Fruit fly (Drosophila melanogaster) whole organism, embryonic: ENCODE measurements around the gene PGAP2.
A peak's percentile ranks its signal among the peaks of the same experiment; 100 is the strongest.

ENCODE experiments used
- Aef1 ChIP-seq: fragments of 200-800 bp; sonication (Bioruptor generic); IDR thresholded peaks from 3 replicates; pipeline ENCODE4 v1.3.6; 2022; ENCODE audit warnings: missing biosample characterization, missing genetic modification characterization
- CG10147 ChIP-seq: fragments of 200-800 bp; sonication (Bioruptor generic); optimal IDR thresholded peaks from 2 replicates; lab custom pipeline; 2019; ENCODE audit warnings: missing biosample characterization, mild to moderate bottlenecking, missing genetic modification characterization, moderate library complexity
- CG1024 ChIP-seq: fragments of 200-800 bp; sonication (Bioruptor generic); IDR thresholded peaks from 2 replicates; pipeline ENCODE4 v1.3.6; 2022; ENCODE audit warnings: missing biosample characterization, missing genetic modification characterization
- CG12219 ChIP-seq: fragments of 200-800 bp; sonication (Bioruptor generic); optimal IDR thresholded peaks from 3 replicates; lab custom pipeline; 2018; ENCODE audit warnings: missing biosample characterization, mild to moderate bottlenecking, missing genetic modification characterization
- CG17186 ChIP-seq: fragments of 200-800 bp; sonication (Bioruptor generic); optimal IDR thresholded peaks from 3 replicates; lab custom pipeline; 2017; ENCODE audit warnings: missing biosample characterization, missing genetic modification reagents, missing genetic modification characterization
- CG17568 ChIP-seq: fragments of 200-800 bp; sonication (Bioruptor generic); optimal IDR thresholded peaks from 2 replicates; lab custom pipeline; 2018; ENCODE audit warnings: missing biosample characterization, mild to moderate bottlenecking, missing genetic modification characterization, moderate library complexity
- CG18262 ChIP-seq: fragments of 200-800 bp; optimal IDR thresholded peaks from 3 replicates; lab custom pipeline; 2019; ENCODE audit warnings: missing biosample characterization, mild to moderate bottlenecking, missing genetic modification characterization, moderate library complexity
- CG1832 ChIP-seq: fragments of 200-800 bp; sonication (Bioruptor generic); optimal IDR thresholded peaks from 2 replicates; lab custom pipeline; 2017; ENCODE audit warnings: missing biosample characterization, mild to moderate bottlenecking, missing genetic modification characterization, inconsistent platforms
- CG18619 ChIP-seq: fragments of 200-800 bp; sonication (Bioruptor generic); optimal IDR thresholded peaks from 3 replicates; lab custom pipeline; 2017; ENCODE audit warnings: missing biosample characterization, mild to moderate bottlenecking, missing genetic modification characterization
- CG3065 ChIP-seq: fragments of 200-800 bp; sonication (Bioruptor generic); optimal IDR thresholded peaks from 2 replicates; lab custom pipeline; 2016; ENCODE audit warnings: missing biosample characterization, missing genetic modification characterization
- CG3281 ChIP-seq: fragments of 200-800 bp; sonication (Bioruptor generic); optimal IDR thresholded peaks from 3 replicates; lab custom pipeline; 2017; ENCODE audit warnings: missing biosample characterization, mild to moderate bottlenecking, missing genetic modification characterization
- CG34422 ChIP-seq: fragments of 200-800 bp; sonication (Bioruptor generic); IDR thresholded peaks from 3 replicates; pipeline ENCODE4 v1.3.6; 2022; ENCODE audit warnings: missing biosample characterization, missing genetic modification characterization
- CG3847 ChIP-seq: fragments of 200-800 bp; sonication (Bioruptor generic); IDR thresholded peaks from 2 replicates; pipeline ENCODE4 v1.3.6; 2022; ENCODE audit warnings: missing biosample characterization, missing genetic modification characterization
- CG4707 ChIP-seq: fragments of 200-800 bp; sonication (Bioruptor generic); optimal IDR thresholded peaks from 2 replicates; lab custom pipeline; 2018; ENCODE audit warnings: missing biosample characterization, mild to moderate bottlenecking, missing genetic modification characterization, moderate library complexity
- CG6791 ChIP-seq: fragments of 200-800 bp; sonication (Bioruptor generic); IDR thresholded peaks from 3 replicates; pipeline ENCODE4 v1.3.6; 2022; ENCODE audit warnings: missing biosample characterization, missing genetic modification characterization; ENCODE audit not compliant: partially characterized antibody
- CG7987 ChIP-seq: fragments of 200-800 bp; sonication (Bioruptor generic); optimal IDR thresholded peaks from 2 replicates; lab custom pipeline; 2018; ENCODE audit warnings: missing biosample characterization, mild to moderate bottlenecking, missing genetic modification characterization, moderate library complexity
- CG9932 ChIP-seq: fragments of 200-800 bp; sonication (Bioruptor generic); IDR thresholded peaks from 2 replicates; pipeline ENCODE4 v1.3.6; 2022; ENCODE audit warnings: missing biosample characterization, missing genetic modification characterization
- CTCF ChIP-seq: fragments of 200-800 bp; sonication (Bioruptor generic); optimal IDR thresholded peaks from 2 replicates; lab custom pipeline; 2017; ENCODE audit warnings: missing biosample characterization, mild to moderate bottlenecking, missing genetic modification characterization, moderate library complexity
- CoRest ChIP-seq: fragments of 200-800 bp; sonication (Bioruptor generic); optimal IDR thresholded peaks from 3 replicates; lab custom pipeline; 2018; ENCODE audit warnings: missing biosample characterization, mild to moderate bottlenecking, missing genetic modification characterization, moderate library complexity
- D ChIP-seq, 2 experiments: fragments of 200-800 bp in 1 of 2; fragments of >200 bp in 1 of 2; sonication (Bioruptor generic) in 1 of 2; optimal IDR thresholded peaks; 2 replicates in 1 of 2; 3 replicates in 1 of 2; lab custom pipeline; 2017; ENCODE audit warnings: mild to moderate bottlenecking in 1 of 2, missing biosample characterization in 1 of 2, missing genetic modification characterization in 1 of 2, missing genetic modification reagents in 1 of 2
- HLH54F ChIP-seq: fragments of 200-800 bp; sonication (Bioruptor generic); optimal IDR thresholded peaks from 3 replicates; lab custom pipeline; 2016; ENCODE audit warnings: missing biosample characterization, missing genetic modification characterization
- Hand ChIP-seq: fragments of 200-800 bp; sonication (Bioruptor generic); optimal IDR thresholded peaks from 2 replicates; lab custom pipeline; 2017; ENCODE audit warnings: mild to moderate bottlenecking, missing biosample characterization, missing genetic modification reagents, missing genetic modification characterization
- Hr51 ChIP-seq, 2 experiments: fragments of 200-800 bp; sonication (Bioruptor generic); optimal IDR thresholded peaks; 2 replicates in 1 of 2; 3 replicates in 1 of 2; lab custom pipeline; 2016 to 2018; ENCODE audit warnings: missing biosample characterization in 2 of 2, missing genetic modification characterization in 2 of 2, mild to moderate bottlenecking in 1 of 2, moderate library complexity in 1 of 2
- Mes4 ChIP-seq: fragments of 200-800 bp; sonication (Bioruptor generic); optimal IDR thresholded peaks from 2 replicates; lab custom pipeline; 2016; ENCODE audit warnings: missing biosample characterization, missing genetic modification characterization
- NK7.1 ChIP-seq: fragments of 200-800 bp; sonication (Bioruptor generic); optimal IDR thresholded peaks from 3 replicates; lab custom pipeline; 2016; ENCODE audit warnings: missing biosample characterization, missing genetic modification characterization
- Nf-YB ChIP-seq: fragments of 200-800 bp; sonication (Bioruptor generic); optimal IDR thresholded peaks from 3 replicates; lab custom pipeline; 2019; ENCODE audit warnings: missing biosample characterization, mild to moderate bottlenecking, missing genetic modification characterization, moderate library complexity
- Nf-YC ChIP-seq: fragments of 200-800 bp; optimal IDR thresholded peaks from 3 replicates; lab custom pipeline; 2019; ENCODE audit warnings: missing biosample characterization, mild to moderate bottlenecking, missing genetic modification characterization, moderate library complexity
- NfI ChIP-seq: fragments of 200-800 bp; sonication (Bioruptor generic); optimal IDR thresholded peaks from 3 replicates; lab custom pipeline; 2018; ENCODE audit warnings: missing biosample characterization, mild to moderate bottlenecking, missing genetic modification characterization, moderate library complexity
- Pdp1 ChIP-seq, 2 experiments: fragments of 200-800 bp; sonication (Bioruptor generic); optimal IDR thresholded peaks; 3 replicates each; lab custom pipeline; 2016; ENCODE audit warnings: missing biosample characterization in 2 of 2, missing genetic modification characterization in 2 of 2, mild to moderate bottlenecking in 1 of 2, moderate library complexity in 1 of 2
- aop ChIP-seq: fragments of 200-800 bp; sonication (Bioruptor generic); IDR thresholded peaks from 2 replicates; pipeline ENCODE4 v1.3.6; 2022; ENCODE audit warnings: missing biosample characterization, missing genetic modification characterization
- ato ChIP-seq: fragments of 200-800 bp; sonication (Bioruptor generic); IDR thresholded peaks from 2 replicates; pipeline ENCODE4 v1.3.6; 2022; ENCODE audit warnings: missing biosample characterization, missing genetic modification characterization; ENCODE audit not compliant: partially characterized antibody
- bcd ChIP-seq: fragments of 200-800 bp; sonication (Bioruptor generic); optimal IDR thresholded peaks from 2 replicates; lab custom pipeline; 2017; ENCODE audit warnings: missing biosample characterization, mild to moderate bottlenecking, missing genetic modification characterization
- chm ChIP-seq: fragments of 200-800 bp; sonication (Bioruptor generic); IDR thresholded peaks from 2 replicates; pipeline ENCODE4 v1.3.6; 2022; ENCODE audit warnings: missing biosample characterization, missing genetic modification characterization
- cwo ChIP-seq: fragments of 200-800 bp; sonication (Bioruptor generic); optimal IDR thresholded peaks from 3 replicates; lab custom pipeline; 2017; ENCODE audit warnings: missing biosample characterization, missing genetic modification characterization, mild to moderate bottlenecking, moderate library complexity, missing genetic modification reagents
- danr ChIP-seq: fragments of 200-800 bp; sonication (Bioruptor generic); IDR thresholded peaks from 2 replicates; pipeline ENCODE4 v1.3.6; 2022; ENCODE audit warnings: missing biosample characterization, missing genetic modification characterization
- disco-r ChIP-seq: fragments of 200-800 bp; sonication (Bioruptor generic); optimal IDR thresholded peaks from 2 replicates; lab custom pipeline; 2016; ENCODE audit warnings: missing biosample characterization, missing genetic modification characterization
- dysf ChIP-seq: fragments of 200-800 bp; sonication (Bioruptor generic); IDR thresholded peaks from 3 replicates; pipeline ENCODE4 v1.3.6; 2022; ENCODE audit warnings: missing biosample characterization, missing genetic modification characterization
- exex ChIP-seq: fragments of 200-800 bp; sonication (Bioruptor generic); optimal IDR thresholded peaks from 4 replicates; lab custom pipeline; 2018; ENCODE audit warnings: missing biosample characterization, mild to moderate bottlenecking, missing genetic modification characterization, moderate library complexity
- fd102C ChIP-seq: fragments of 200-800 bp; sonication (Bioruptor generic); optimal IDR thresholded peaks from 2 replicates; lab custom pipeline; 2018; ENCODE audit warnings: missing biosample characterization, mild to moderate bottlenecking, missing genetic modification characterization, moderate library complexity
- hbn ChIP-seq: fragments of 200-800 bp; sonication (Bioruptor generic); IDR thresholded peaks from 2 replicates; pipeline ENCODE4 v1.3.6; 2022; ENCODE audit warnings: missing biosample characterization, missing genetic modification characterization; ENCODE audit not compliant: partially characterized antibody
- jigr1 ChIP-seq: fragments of 200-800 bp; sonication (Bioruptor generic); IDR thresholded peaks from 3 replicates; pipeline ENCODE4 v1.3.6; 2022; ENCODE audit warnings: missing biosample characterization, missing genetic modification characterization
- kni ChIP-seq: fragments of 200-800 bp; sonication (Bioruptor generic); optimal IDR thresholded peaks from 3 replicates; lab custom pipeline; 2017; ENCODE audit warnings: mild to moderate bottlenecking, missing biosample characterization, missing genetic modification reagents, missing genetic modification characterization
- lola ChIP-seq, 3 experiments: fragments of >200 bp in 2 of 3; fragments of 200-800 bp in 1 of 3; sonication (Bioruptor generic) in 1 of 3; optimal IDR thresholded peaks; 2 replicates each; lab custom pipeline; 2017 to 2019; ENCODE audit warnings: missing biosample characterization in 3 of 3, missing genetic modification characterization in 3 of 3, mild to moderate bottlenecking in 1 of 3, moderate library complexity in 1 of 3
- nom ChIP-seq: fragments of 200-800 bp; sonication (Bioruptor generic); optimal IDR thresholded peaks from 2 replicates; lab custom pipeline; 2017; ENCODE audit warnings: missing biosample characterization, missing genetic modification characterization, mild to moderate bottlenecking, moderate library complexity, missing genetic modification reagents
- peb ChIP-seq: fragments of 200-800 bp; sonication (Bioruptor generic); IDR thresholded peaks from 2 replicates; pipeline ENCODE4 v1.3.6; 2022; ENCODE audit warnings: missing biosample characterization, missing genetic modification characterization
- so ChIP-seq: fragments of 200-800 bp; sonication (Bioruptor generic); IDR thresholded peaks from 3 replicates; pipeline ENCODE4 v1.3.6; 2022; ENCODE audit warnings: missing biosample characterization, missing genetic modification characterization
- stwl ChIP-seq: fragments of 200-800 bp; sonication (Bioruptor generic); optimal IDR thresholded peaks from 3 replicates; lab custom pipeline; 2018; ENCODE audit warnings: missing biosample characterization, mild to moderate bottlenecking, missing genetic modification characterization, moderate library complexity
- zfh2 ChIP-seq: fragments of 200-800 bp; sonication (Bioruptor generic); optimal IDR thresholded peaks from 2 replicates; lab custom pipeline; 2016; ENCODE audit warnings: missing biosample characterization, missing genetic modification characterization

PGAP2 gene

dm6 chr2L:867899-868605 is 48.7 kb upstream of the PGAP2 start, which contains the start of gene aru (continued):
- peak in 1 of 2 experiments; percentile 23 for TF ChIP-seq Pdp1 (GFP tag; optimal IDR thresholded peaks at IDR 0.05; lab: Kevin White, UChicago)
- TF ChIP-seq hbn (GFP tag; lab: Robert Waterston, UW), result no peak
- no peak for TF ChIP-seq HLH54F (GFP tag; lab: Kevin White, UChicago)
- TF ChIP-seq CTCF (GFP tag; lab: Kevin White, UChicago), result peak; percentile 3
- peak in 1 of 3 experiments; percentile 20 for TF ChIP-seq lola (GFP tag; optimal IDR thresholded peaks at IDR 0.05; lab: Kevin White, UChicago)
- peak; percentile 60 for TF ChIP-seq CG7987 (GFP tag; lab: Kevin White, UChicago)
- no peak for TF ChIP-seq stwl (tag; lab: Kevin White, UChicago)
- no peak for TF ChIP-seq D (optimal IDR thresholded peaks at IDR 0.05; lab: Kevin White, UChicago)
- peak; percentile 29 for TF ChIP-seq D (GFP tag; optimal IDR thresholded peaks at IDR 0.05; lab: Kevin White, UChicago)
- TF ChIP-seq danr (GFP tag; lab: Robert Waterston, UW), result no peak
- TF ChIP-seq Hr51 (GFP tag; optimal IDR thresholded peaks at IDR 0.05; lab: Kevin White, UChicago), result peak in 1 of 2 experiments; percentile 11
- no peak for TF ChIP-seq NfI (GFP tag; lab: Kevin White, UChicago)
- TF ChIP-seq Nf-YC, result peak; percentile 27
- TF ChIP-seq CG3847 (GFP tag; lab: Robert Waterston, UW), result peak; percentile 35; the same call in 1 of the 2 replicates
- TF ChIP-seq Hand (GFP tag; lab: Kevin White, UChicago), result peak; percentile 9
- TF ChIP-seq jigr1 (GFP tag; lab: Robert Waterston, UW), result no peak
- TF ChIP-seq CG10147 (GFP tag; lab: Kevin White, UChicago), result no peak
- no peak for TF ChIP-seq CG18619
- TF ChIP-seq bcd (GFP tag; lab: Kevin White, UChicago), result no peak
- TF ChIP-seq chm (GFP tag; lab: Robert Waterston, UW), result peak; percentile 53; the same call in 1 of the 2 replicates
- TF ChIP-seq fd102C (GFP tag; lab: Kevin White, UChicago), result peak; percentile 37
- no peak for TF ChIP-seq zfh2
- TF ChIP-seq CG12219 (GFP tag; lab: Kevin White, UChicago), result peak; percentile 32
- no peak for TF ChIP-seq CG3065
- TF ChIP-seq peb (GFP tag; lab: Robert Waterston, UW), result no peak
- no peak for TF ChIP-seq NK7.1 (GFP tag; lab: Kevin White, UChicago)
- peak; percentile 64 for TF ChIP-seq nom (GFP tag; lab: Kevin White, UChicago)
- no peak for TF ChIP-seq disco-r (GFP tag; lab: Kevin White, UChicago)
- peak; percentile 49; the same call in 1 of the 3 replicates for TF ChIP-seq CG34422 (GFP tag; lab: Robert Waterston, UW)
- no peak; the same call in 1 of the 2 replicates for TF ChIP-seq CG1024 (GFP tag; lab: Robert Waterston, UW)
- peak; percentile 23; the same call in 1 of the 3 replicates for TF ChIP-seq Aef1 (GFP tag; lab: Robert Waterston, UW)
- no peak for TF ChIP-seq aop (GFP tag; lab: Robert Waterston, UW)
- TF ChIP-seq exex (tag; lab: Kevin White, UChicago), result no peak
- peak; percentile 12; the same call in 1 of the 3 replicates for TF ChIP-seq dysf (GFP tag; lab: Robert Waterston, UW)
- TF ChIP-seq Nf-YB, result peak; percentile 37
- peak; percentile 61 for TF ChIP-seq CG1832 (GFP tag; lab: Kevin White, UChicago)
- TF ChIP-seq cwo (GFP tag; lab: Kevin White, UChicago), result peak; percentile 55
- TF ChIP-seq Mes4, result no peak
- TF ChIP-seq CG6791, result no peak
- TF ChIP-seq CG18262 (tag; lab: Kevin White, UChicago), result peak; percentile 45
- TF ChIP-seq CoRest, result peak; percentile 15
- TF ChIP-seq CG4707, result peak; percentile 63
- TF ChIP-seq CG17568 (GFP tag; lab: Kevin White, UChicago), result peak; percentile 67
- TF ChIP-seq so (GFP tag; lab: Robert Waterston, UW), result no peak
- TF ChIP-seq ato (GFP tag; lab: Robert Waterston, UW), result peak; percentile 13; the same call in 1 of the 2 replicates
- no peak for TF ChIP-seq CG17186 (GFP tag; lab: Kevin White, UChicago)
- no peak for TF ChIP-seq kni (GFP tag; lab: Kevin White, UChicago)
- TF ChIP-seq CG9932 (GFP tag; lab: Robert Waterston, UW), result no peak
- TF ChIP-seq CG3281, result peak; percentile 42
